Worm (Caenorhabditis elegans): Measurements from ENCODE around the gene M60.7.

DNA sequence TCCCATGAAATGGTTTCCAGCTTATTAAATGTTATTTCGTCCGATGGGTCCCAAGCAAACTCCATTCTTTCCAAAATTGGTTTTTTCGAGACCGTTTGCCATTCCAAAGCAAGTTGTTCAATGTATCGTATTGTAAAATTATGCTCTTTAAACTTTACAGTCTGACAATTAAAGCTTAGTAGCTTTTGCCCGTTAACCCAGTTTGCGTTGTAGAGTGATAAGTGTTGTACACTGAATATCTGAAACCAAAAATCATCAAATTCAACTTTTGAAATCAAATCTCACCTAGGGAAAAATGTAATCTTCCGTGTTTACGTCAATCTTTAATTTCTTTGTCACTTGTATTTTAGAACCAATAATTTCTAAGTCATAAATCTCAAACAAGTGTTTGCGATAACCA, 36.4 kb upstream of the M60.7 start:
- TF ChIP-seq W03F9.2 (tag; optimal IDR thresholded peaks at IDR 0.05) = no peak
- no peak for TF ChIP-seq him-1 (tag; optimal IDR thresholded peaks at IDR 0.05)

Measured in whole organism, L4/young adult.